Worm (Caenorhabditis elegans) whole organism, young adult: ENCODE results near the gene hum-4.
"Not testable (repeated sequence)": the region's sequence is repeated elsewhere in the genome, so short reads cannot be mapped to it uniquely, and the experiment has no call there.

Experiments used
- B0035.1 ChIP-seq: sonication (generic microtip); optimal IDR thresholded peaks from 2 replicates; lab custom pipeline; 2016; ENCODE audit warnings: missing genetic modification characterization, mild to moderate bottlenecking, missing compliant biosample characterization, missing genotype, missing genetic modification reagents
- ama-1 ChIP-seq, 3 experiments: fragments of 150-350 bp in 1 of 3; sonication (generic microtip) in 2 of 3; optimal IDR thresholded peaks; 2 replicates each; lab custom pipeline; 2014 to 2018; ENCODE audit warnings: missing biosample characterization in 2 of 3, missing genetic modification characterization in 2 of 3, missing genetic modification reagents in 2 of 3
- lin-35 ChIP-seq, 3 experiments: fragments of 150-350 bp in 2 of 3; sonication (generic microtip) in 1 of 3; optimal IDR thresholded peaks; 2 replicates each; lab custom pipeline; 2014 to 2018; ENCODE audit warnings: missing biosample characterization in 3 of 3, missing genetic modification characterization in 3 of 3, missing genetic modification reagents in 3 of 3
- nfya-1 ChIP-seq: sonication (generic microtip); optimal IDR thresholded peaks from 2 replicates; lab custom pipeline; 2017; ENCODE audit warnings: antibody characterized with exemption, missing compliant biosample characterization, missing genetic modification characterization, borderline replicate concordance; ENCODE audit not compliant: insufficient read depth
- pha-4 ChIP-seq: fragments of 150-350 bp; sonication (generic microtip); optimal IDR thresholded peaks from 2 replicates; lab custom pipeline; 2014; ENCODE audit warnings: missing biosample characterization, missing genetic modification reagents, missing genetic modification characterization
- rpc-1 ChIP-seq, 2 experiments: fragments of 150-350 bp in 1 of 2; sonication (generic microtip) in 1 of 2; optimal IDR thresholded peaks; 2 replicates each; lab custom pipeline; 2014 to 2018; ENCODE audit warnings: missing biosample characterization in 1 of 2, missing genetic modification characterization in 1 of 2, missing genetic modification reagents in 1 of 2, missing genotype in 1 of 2
- ztf-3 ChIP-seq: fragments of 200-800 bp; sonication (Bioruptor generic); optimal IDR thresholded peaks from 2 replicates; lab custom pipeline; 2018; ENCODE audit warnings: mild to moderate bottlenecking, missing genetic modification characterization, missing compliant biosample characterization

ce11 chrX:11439006-11439405 lies 5.6 kb upstream of the hum-4 start:
- not testable (repeated sequence) for TF ChIP-seq ama-1 (optimal IDR thresholded peaks at IDR 0.05; lab: Kevin White, UChicago); ama-1 (GFP tag; optimal IDR thresholded peaks at IDR 0.05; lab: Kevin White, UChicago); nfya-1 (tag; lab: Kevin White, UChicago); lin-35 (GFP tag; optimal IDR thresholded peaks at IDR 0.05; lab: Kevin White, UChicago); rpc-1 (optimal IDR thresholded peaks at IDR 0.05; lab: Kevin White, UChicago); rpc-1 (tag; optimal IDR thresholded peaks at IDR 0.05; lab: Kevin White, UChicago); B0035.1 (tag; lab: Kevin White, UChicago); ztf-3 (GFP tag; lab: Kevin White, UChicago); pha-4 (tag; lab: Kevin White, UChicago)
